Worm (Caenorhabditis elegans): ENCODE results near the gene C01G10.4.

Gene C01G10.4

ce11 chrV:15089438-15089837 is at the start of gene C01G10.4, which contains the start of gene C01G10.5:
Gene C01G10.4 (plus strand): TSS chrV:15089740.
Gene C01G10.5 (minus strand): TSS chrV:15089538.
- TF ChIP-seq unc-62 (GFP tag; optimal IDR thresholded peaks at IDR 0.05): no peak

- no peak for TF ChIP-seq unc-62 (GFP tag; optimal IDR thresholded peaks at IDR 0.05)
Observed at ce11 chrV:15048107-15048506, 41.4 kb upstream of the C01G10.4 start, which contains the start of gene sdc-3. Gene sdc-3 (minus strand): TSS chrV:15048207.

DNA sequence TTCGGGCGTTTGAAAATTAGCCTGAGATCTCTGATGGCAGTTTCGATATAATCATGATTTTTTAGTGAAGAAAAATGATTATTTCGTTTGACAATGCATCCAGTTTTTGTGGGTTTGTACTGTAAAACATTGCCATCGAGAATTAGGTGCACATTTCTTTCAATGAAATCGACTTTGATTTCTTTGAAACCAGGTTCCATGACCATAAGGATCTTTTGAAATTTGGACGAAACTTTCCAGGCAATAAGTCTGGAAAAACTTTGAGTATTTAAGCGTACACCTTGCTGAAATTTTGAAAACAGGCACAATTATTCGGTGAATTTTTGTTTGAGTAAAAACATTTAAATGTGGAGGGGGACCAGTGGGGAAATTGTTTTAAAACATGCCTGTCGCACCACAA is 37.8 kb upstream of the C01G10.4 start:
- no peak for TF ChIP-seq unc-62 (GFP tag; optimal IDR thresholded peaks at IDR 0.05)

ce11 chrV:15052368-15052767 is 37.2 kb upstream of the C01G10.4 start, which contains the start of the genes fbxa-82 and C25D7.5:
Gene fbxa-82 (minus strand): TSS chrV:15052530.
Gene C25D7.5 (plus strand): TSS chrV:15052650.
- TF ChIP-seq unc-62 (GFP tag; optimal IDR thresholded peaks at IDR 0.05): no peak

ce11 chrV:15054733-15055132 is 34.8 kb upstream of the C01G10.4 start:
- no peak for TF ChIP-seq unc-62 (GFP tag; optimal IDR thresholded peaks at IDR 0.05)

ce11 chrV:15055873-15056272 is 33.7 kb upstream of the C01G10.4 start, which contains the start of gene C25D7.16:
Gene C25D7.16 (plus strand): TSS chrV:15056173.
- no peak for TF ChIP-seq unc-62 (GFP tag; optimal IDR thresholded peaks at IDR 0.05)

DNA sequence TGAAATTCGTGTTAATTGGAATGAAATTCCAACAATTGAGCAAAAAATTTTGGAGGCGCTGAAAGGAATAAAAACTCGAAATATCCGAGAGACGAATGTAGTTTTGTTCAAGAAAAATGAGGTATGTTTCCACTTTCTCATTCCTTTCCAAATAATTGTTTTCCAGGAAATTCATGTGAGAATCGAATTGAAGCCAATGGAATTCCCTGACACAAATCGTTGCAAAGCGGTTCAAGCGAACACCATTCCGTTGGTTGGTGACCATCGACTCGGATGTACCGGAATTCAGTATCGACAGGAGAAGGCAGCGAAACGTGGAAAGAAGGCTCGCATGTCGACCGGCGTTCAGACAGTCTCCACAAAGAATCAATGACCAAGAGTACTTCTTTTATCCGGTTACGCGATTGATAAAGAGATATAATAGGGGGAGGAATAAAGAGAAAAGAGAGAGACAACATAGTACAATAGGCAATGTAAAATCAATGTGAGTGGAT is 33.1 kb upstream of the C01G10.4 start:
- no peak for TF ChIP-seq unc-62 (GFP tag; optimal IDR thresholded peaks at IDR 0.05)

ce11 chrV:15057724-15058123 is 31.8 kb upstream of the C01G10.4 start:
- no peak for TF ChIP-seq unc-62 (GFP tag; optimal IDR thresholded peaks at IDR 0.05)

ce11 chrV:15058423-15058822 is 31.1 kb upstream of the C01G10.4 start:
- TF ChIP-seq unc-62 (GFP tag; optimal IDR thresholded peaks at IDR 0.05): no peak

ce11 chrV:15058965-15059364 is 30.6 kb upstream of the C01G10.4 start:
- no peak for TF ChIP-seq unc-62 (GFP tag; optimal IDR thresholded peaks at IDR 0.05)

DNA sequence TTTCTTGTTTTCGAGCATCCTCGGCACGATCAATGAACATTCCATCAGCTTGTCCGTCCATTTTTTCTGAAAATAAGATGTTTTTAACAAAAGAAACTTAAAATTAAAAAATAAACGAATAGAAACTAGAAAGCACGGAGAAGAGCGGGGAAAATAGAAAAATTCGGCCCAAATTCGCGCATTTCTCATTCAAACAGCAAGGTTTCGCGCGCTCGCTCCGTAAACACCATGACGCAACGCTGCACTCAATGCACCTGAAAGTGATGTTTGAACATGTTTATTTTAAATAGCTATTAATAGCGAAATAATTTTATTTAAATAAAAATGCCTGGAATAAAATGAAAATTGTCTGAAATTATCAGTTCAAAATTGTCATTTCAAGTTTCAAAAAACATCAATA is 30.0 kb upstream of the C01G10.4 start, which contains the start of the genes mcm-3 and C25D7.15:
Gene mcm-3, minus strand, starts transcription at position 66 of the 400 bp plus-strand sequence.
Gene C25D7.15, plus strand, starts transcription at position 275 of the 400 bp plus-strand sequence.
- TF ChIP-seq unc-62 (GFP tag; optimal IDR thresholded peaks at IDR 0.05): no peak

ce11 chrV:15060595-15060994 is 28.9 kb upstream of the C01G10.4 start:
- TF ChIP-seq unc-62 (GFP tag; optimal IDR thresholded peaks at IDR 0.05): no peak

- no peak for TF ChIP-seq unc-62 (GFP tag; optimal IDR thresholded peaks at IDR 0.05)
Observed at ce11 chrV:15063987-15064386, 25.6 kb upstream of the C01G10.4 start, which contains the start of gene rap-2. Gene rap-2 (minus strand): TSS chrV:15064087.

DNA sequence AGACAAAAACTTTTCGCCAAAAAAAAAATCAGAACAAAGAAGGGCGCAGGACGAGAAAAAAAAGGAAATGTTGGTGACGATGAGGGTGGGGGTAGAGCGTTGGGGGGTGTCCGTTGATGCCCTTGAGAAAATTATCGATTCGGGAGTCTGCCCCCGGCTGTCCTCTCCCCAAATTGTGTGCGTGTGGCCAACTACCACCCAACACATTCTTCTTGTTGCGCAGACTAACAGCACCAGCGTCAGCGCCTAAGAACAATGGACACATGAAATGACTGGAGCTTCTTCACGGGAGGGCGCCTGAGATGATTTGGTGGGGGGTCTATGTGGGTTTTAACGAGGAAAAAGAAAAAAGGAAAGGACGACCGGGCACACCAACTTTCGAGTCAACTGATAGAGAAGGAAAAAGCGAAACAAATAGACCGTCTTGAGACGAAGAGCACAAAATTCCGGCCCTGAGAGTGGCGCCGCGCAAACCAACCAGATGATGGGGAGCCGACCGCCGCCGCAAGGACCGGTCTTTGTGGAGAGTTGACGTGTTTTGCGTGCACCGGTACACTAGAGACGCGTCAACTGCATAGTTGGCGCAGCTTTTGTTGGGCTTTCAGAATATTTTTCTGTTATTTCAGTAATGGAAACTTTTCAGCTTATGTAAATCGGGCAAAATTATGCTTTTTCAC is 24.3 kb upstream of the C01G10.4 start, which contains the start of gene C25D7.9:
Gene C25D7.9, plus strand, starts transcription at position 68 of the 677 bp plus-strand sequence.
- TF ChIP-seq unc-62 (GFP tag; optimal IDR thresholded peaks at IDR 0.05): no peak

- no peak for TF ChIP-seq unc-62 (GFP tag; optimal IDR thresholded peaks at IDR 0.05)
Observed at ce11 chrV:15065837-15066348, 23.6 kb upstream of the C01G10.4 start, which contains the start of gene otub-1. Gene otub-1 (plus strand): TSS chrV:15066298.

- TF ChIP-seq unc-62 (GFP tag; optimal IDR thresholded peaks at IDR 0.05): no peak
Observed at ce11 chrV:15067165-15067564, 22.4 kb upstream of the C01G10.4 start, which contains the start of gene C25D7.10. Gene C25D7.10 (plus strand): TSS chrV:15067465.

- TF ChIP-seq unc-62 (GFP tag; optimal IDR thresholded peaks at IDR 0.05): no peak
Observed at ce11 chrV:15068378-15068777, 21.2 kb upstream of the C01G10.4 start, which contains the start of gene dnj-3. Gene dnj-3 (plus strand): TSS chrV:15068678.
